Worm (Caenorhabditis elegans) whole organism, late embryonic: Measurements from ENCODE around the gene chil-14.
A peak's percentile ranks its signal among the peaks of the same experiment; 100 is the strongest.

Source experiments
- C08G9.2 ChIP-seq: sonication (generic microtip); optimal IDR thresholded peaks from 2 replicates; lab custom pipeline; 2016; ENCODE audit warnings: mild to moderate bottlenecking, missing genetic modification characterization, moderate library complexity, missing compliant biosample characterization
- C38D4.7 ChIP-seq: fragments of 200-800 bp; sonication (Bioruptor generic); optimal IDR thresholded peaks from 2 replicates; lab custom pipeline; 2018; ENCODE audit warnings: mild to moderate bottlenecking, missing genetic modification characterization, moderate library complexity, missing compliant biosample characterization
- F13H6.1 ChIP-seq: sonication (generic microtip); optimal IDR thresholded peaks from 2 replicates; lab custom pipeline; 2016; ENCODE audit warnings: missing genetic modification characterization, missing compliant biosample characterization
- Y22D7AL.16 ChIP-seq: sonication (generic microtip); optimal IDR thresholded peaks from 2 replicates; lab custom pipeline; 2016; ENCODE audit warnings: missing genetic modification characterization, missing compliant biosample characterization
- ahr-1 ChIP-seq: sonication (generic microtip); optimal IDR thresholded peaks from 2 replicates; lab custom pipeline; 2016; ENCODE audit warnings: missing genetic modification characterization, missing compliant biosample characterization
- ceh-18 ChIP-seq: sonication (generic microtip); optimal IDR thresholded peaks from 2 replicates; lab custom pipeline; 2016; ENCODE audit warnings: missing genetic modification characterization, missing compliant biosample characterization
- ceh-19 ChIP-seq: fragments of 200-800 bp; sonication (Bioruptor generic); optimal IDR thresholded peaks from 2 replicates; lab custom pipeline; 2018; ENCODE audit warnings: mild to moderate bottlenecking, missing genetic modification characterization, missing compliant biosample characterization
- ceh-2 ChIP-seq: sonication (generic microtip); optimal IDR thresholded peaks from 2 replicates; lab custom pipeline; 2016; ENCODE audit warnings: missing genotype, missing genetic modification characterization, missing compliant biosample characterization
- ceh-30 ChIP-seq: fragments of 150-350 bp; optimal IDR thresholded peaks from 2 replicates; lab custom pipeline; 2014; ENCODE audit warnings: missing biosample characterization, missing genetic modification characterization
- ceh-31 ChIP-seq: sonication (generic microtip); optimal IDR thresholded peaks from 2 replicates; lab custom pipeline; 2016; ENCODE audit warnings: missing genetic modification characterization, missing compliant biosample characterization
- ceh-48 ChIP-seq: sonication (generic microtip); optimal IDR thresholded peaks from 2 replicates; lab custom pipeline; 2016; ENCODE audit warnings: missing genetic modification characterization, inconsistent platforms, missing compliant biosample characterization
- ceh-9 ChIP-seq: sonication (generic microtip); optimal IDR thresholded peaks from 2 replicates; lab custom pipeline; 2016; ENCODE audit warnings: mild to moderate bottlenecking, missing genetic modification characterization, inconsistent platforms, missing compliant biosample characterization
- dmd-4 ChIP-seq: sonication (generic microtip); optimal IDR thresholded peaks from 2 replicates; lab custom pipeline; 2016; ENCODE audit warnings: borderline replicate concordance, missing genetic modification characterization, missing compliant biosample characterization
- dve-1 ChIP-seq: sonication (generic microtip); optimal IDR thresholded peaks from 2 replicates; lab custom pipeline; 2017; ENCODE audit warnings: antibody characterized with exemption, mild to moderate bottlenecking, missing genetic modification characterization, missing compliant biosample characterization
- ets-4 ChIP-seq: sonication (generic microtip); optimal IDR thresholded peaks from 2 replicates; lab custom pipeline; 2016; ENCODE audit warnings: missing genetic modification characterization, missing compliant biosample characterization
- fax-1 ChIP-seq: sonication (generic microtip); optimal IDR thresholded peaks from 2 replicates; lab custom pipeline; 2016; ENCODE audit warnings: missing genotype, missing genetic modification characterization, missing compliant biosample characterization
- fkh-10 ChIP-seq: fragments of 150-350 bp; optimal IDR thresholded peaks from 2 replicates; lab custom pipeline; 2014; ENCODE audit warnings: missing biosample characterization, missing genetic modification reagents, missing genetic modification characterization
- gmeb-2 ChIP-seq: sonication (generic microtip); optimal IDR thresholded peaks from 2 replicates; lab custom pipeline; 2016; ENCODE audit warnings: missing genetic modification characterization, inconsistent platforms, missing compliant biosample characterization
- hlh-13 ChIP-seq: fragments of 200-800 bp; sonication (Bioruptor generic); optimal IDR thresholded peaks from 2 replicates; lab custom pipeline; 2018; ENCODE audit warnings: mild to moderate bottlenecking, missing genetic modification characterization, missing compliant biosample characterization
- hlh-15 ChIP-seq: sonication (generic microtip); optimal IDR thresholded peaks from 2 replicates; lab custom pipeline; 2016; ENCODE audit warnings: missing genetic modification characterization, missing compliant biosample characterization
- hlh-8 ChIP-seq: sonication (generic microtip); optimal IDR thresholded peaks from 2 replicates; lab custom pipeline; 2016; ENCODE audit warnings: missing genotype, missing genetic modification characterization, missing compliant biosample characterization
- lim-6 ChIP-seq: sonication (generic microtip); optimal IDR thresholded peaks from 2 replicates; lab custom pipeline; 2016; ENCODE audit warnings: missing genetic modification characterization, missing compliant biosample characterization
- nhr-11 ChIP-seq: fragments of 150-350 bp; optimal IDR thresholded peaks from 2 replicates; lab custom pipeline; 2014; ENCODE audit warnings: missing biosample characterization, missing genetic modification characterization
- odd-2 ChIP-seq: sonication (generic microtip); optimal IDR thresholded peaks from 2 replicates; lab custom pipeline; 2017; ENCODE audit warnings: antibody characterized with exemption, mild to moderate bottlenecking, missing genetic modification characterization, missing compliant biosample characterization
- pat-9 ChIP-seq: fragments of 200-800 bp; sonication (Bioruptor generic); optimal IDR thresholded peaks from 2 replicates; lab custom pipeline; 2018; ENCODE audit warnings: mild to moderate bottlenecking, missing genetic modification characterization, moderate library complexity, missing compliant biosample characterization
- pax-1 ChIP-seq: fragments of 150-350 bp; optimal IDR thresholded peaks from 2 replicates; lab custom pipeline; 2014; ENCODE audit warnings: missing biosample characterization, missing genetic modification characterization
- pha-4 ChIP-seq: fragments of 150-350 bp; optimal IDR thresholded peaks from 2 replicates; lab custom pipeline; 2018; ENCODE audit warnings: missing biosample characterization, missing genetic modification reagents, missing genetic modification characterization
- rnt-1 ChIP-seq: sonication (generic microtip); optimal IDR thresholded peaks from 2 replicates; lab custom pipeline; 2016; ENCODE audit warnings: missing genetic modification characterization, missing compliant biosample characterization
- sox-2 ChIP-seq: fragments of 200-800 bp; sonication (Bioruptor generic); IDR thresholded peaks from 2 replicates; pipeline ENCODE4 v1.3.6; 2022; ENCODE audit warnings: missing genetic modification reagents, missing genetic modification characterization, missing compliant biosample characterization
- sox-4 ChIP-seq: sonication (generic microtip); optimal IDR thresholded peaks from 2 replicates; lab custom pipeline; 2017; ENCODE audit warnings: mild to moderate bottlenecking, missing genetic modification characterization, inconsistent platforms, missing compliant biosample characterization
- syd-9 ChIP-seq: sonication (generic microtip); optimal IDR thresholded peaks from 2 replicates; lab custom pipeline; 2016; ENCODE audit warnings: mild to moderate bottlenecking, missing genetic modification characterization, moderate library complexity, missing compliant biosample characterization
- tbx-2 ChIP-seq: sonication (generic microtip); optimal IDR thresholded peaks from 2 replicates; lab custom pipeline; 2016; ENCODE audit warnings: missing genetic modification characterization, missing compliant biosample characterization
- tbx-7 ChIP-seq: sonication (generic microtip); optimal IDR thresholded peaks from 2 replicates; lab custom pipeline; 2016; ENCODE audit warnings: missing genotype, missing genetic modification characterization, missing compliant biosample characterization
- unc-3 ChIP-seq, 2 experiments: fragments of 200-800 bp in 1 of 2; sonication (Bioruptor generic) in 1 of 2; sonication (generic microtip) in 1 of 2; conservative IDR thresholded peaks in 1 of 2; optimal IDR thresholded peaks in 1 of 2; 2 replicates each; pipeline versions ENCODE4 v1.3.6 to Lab custom; 2016 to 2022; ENCODE audit warnings: missing compliant biosample characterization in 2 of 2, missing genetic modification characterization in 2 of 2, missing genetic modification reagents in 1 of 2
- unc-42 ChIP-seq: sonication (generic microtip); optimal IDR thresholded peaks from 2 replicates; lab custom pipeline; 2016; ENCODE audit warnings: missing genotype, missing genetic modification characterization, missing compliant biosample characterization
- unc-55 ChIP-seq: sonication (generic microtip); optimal IDR thresholded peaks from 2 replicates; lab custom pipeline; 2017; ENCODE audit warnings: missing biosample characterization, missing genetic modification reagents, missing genetic modification characterization
- unc-86 ChIP-seq: sonication (generic microtip); optimal IDR thresholded peaks from 2 replicates; lab custom pipeline; 2016; ENCODE audit warnings: missing genetic modification characterization, missing compliant biosample characterization
- zip-5 ChIP-seq: sonication (generic microtip); optimal IDR thresholded peaks from 2 replicates; lab custom pipeline; 2016; ENCODE audit warnings: missing genetic modification characterization, missing compliant biosample characterization

Gene chil-14

DNA sequence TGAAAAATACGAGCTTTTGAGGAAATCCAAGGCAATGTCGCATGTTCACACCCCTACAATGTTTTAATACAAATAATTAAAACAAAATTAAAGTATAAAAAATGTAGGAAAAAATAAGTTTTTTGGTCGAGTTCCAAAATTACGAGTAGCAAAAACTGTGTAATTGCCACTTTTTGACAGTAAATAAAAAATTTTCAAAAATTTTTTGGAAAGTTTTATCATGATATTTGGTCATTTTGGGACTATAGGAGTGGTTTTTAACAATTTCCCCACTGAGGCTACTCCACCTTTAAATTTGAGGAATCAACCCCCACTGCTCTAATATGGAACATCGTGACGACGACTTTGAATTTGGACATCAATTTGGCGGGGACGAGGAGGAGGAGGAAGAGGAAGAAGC lies 12.6 kb downstream of the chil-14 start, which contains the start of gene gid-8:
gid-8 (plus strand) TSS at position 301 of the 400 bp plus-strand sequence.
- TF ChIP-seq hlh-15 (no peak), ceh-2 (no peak), ceh-30 (no peak), ahr-1 (tag; lab: Kevin White, UChicago) (no peak), tbx-7 (tag; lab: Kevin White, UChicago) (no peak), sox-2 (GFP tag; lab: Robert Waterston, UW) (no peak), gmeb-2 (tag; lab: Kevin White, UChicago) (no peak), ceh-31 (tag; lab: Kevin White, UChicago) (no peak), syd-9 (tag; lab: Kevin White, UChicago) (no peak), dve-1 (tag; lab: Kevin White, UChicago) (no peak), ets-4 (tag; lab: Kevin White, UChicago) (no peak), dmd-4 (tag; lab: Kevin White, UChicago) (no peak), pax-1 (tag; lab: Kevin White, UChicago) (no peak), F13H6.1 (tag; lab: Kevin White, UChicago) (no peak)

DNA sequence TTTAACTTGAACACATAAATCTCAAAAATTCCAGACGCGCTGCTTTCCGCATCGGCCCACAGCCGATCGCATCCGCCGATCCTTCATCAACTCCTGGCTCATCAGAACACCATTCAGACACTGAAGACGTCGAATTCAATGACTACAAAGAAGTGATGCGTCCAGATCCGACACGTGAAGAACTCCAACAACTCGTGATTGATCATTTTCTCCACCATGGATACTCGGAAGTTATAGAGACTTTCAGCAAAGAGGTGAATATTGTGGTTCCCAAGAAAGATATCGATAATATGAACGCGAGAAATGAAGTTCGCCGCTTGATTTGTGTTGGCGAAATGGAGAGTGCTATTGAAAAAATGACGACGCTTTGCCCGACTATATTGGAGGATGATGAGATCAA lies 14.0 kb downstream of the chil-14 start:
- TF ChIP-seq lim-6 (tag; lab: Kevin White, UChicago): no peak
- no peak for TF ChIP-seq ceh-48 (tag; lab: Kevin White, UChicago)

DNA sequence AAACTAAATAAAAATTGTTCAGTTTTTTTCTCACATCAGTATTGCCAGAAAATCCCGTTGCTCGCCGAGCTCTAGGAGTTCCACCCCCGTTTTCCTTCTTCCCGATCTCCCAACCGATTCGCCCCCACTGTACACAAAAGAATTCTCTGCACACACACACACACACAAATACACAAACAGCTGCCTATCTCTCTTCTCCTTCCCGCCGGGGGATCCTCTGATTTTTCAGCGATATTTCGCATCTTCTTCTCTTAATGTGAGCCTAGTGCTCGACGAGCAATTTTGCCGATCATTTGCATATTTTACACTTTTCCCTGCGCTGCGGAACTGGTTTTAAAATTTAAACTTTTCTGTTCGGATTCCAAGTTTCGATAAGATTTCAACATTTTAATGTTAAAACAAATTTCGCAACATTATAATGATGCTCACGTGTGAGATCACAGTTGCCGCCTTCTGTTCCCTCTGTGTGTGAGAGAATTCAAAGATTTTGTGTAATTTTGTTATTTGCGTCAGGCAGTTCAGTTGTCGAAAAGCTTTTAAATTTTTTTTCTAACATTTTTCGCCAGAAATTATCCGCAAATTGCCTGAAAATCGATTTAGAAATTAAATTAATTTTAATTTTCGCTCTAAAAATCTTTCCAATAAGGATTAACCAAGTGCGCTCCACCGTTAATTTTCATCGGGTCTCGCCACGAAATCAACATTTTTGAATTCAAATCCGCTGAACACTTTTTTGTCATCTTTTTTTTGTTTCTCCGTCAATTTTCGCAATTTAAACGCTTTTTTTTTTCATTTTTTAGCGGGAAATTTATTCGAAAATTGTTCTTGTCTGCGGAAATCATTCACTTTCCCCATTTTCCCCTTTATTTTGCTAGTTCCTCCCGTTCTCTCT lies 16.5 kb downstream of the chil-14 start:
- no peak for TF ChIP-seq pha-4
- TF ChIP-seq zip-5 (tag; lab: Kevin White, UChicago): no peak
- TF ChIP-seq unc-42 (tag; lab: Kevin White, UChicago): peak; percentile 64
- TF ChIP-seq ceh-19 (GFP tag; lab: Kevin White, UChicago): no peak
- TF ChIP-seq syd-9 (tag; lab: Kevin White, UChicago): peak; percentile 5
- peak; percentile 83 for TF ChIP-seq ceh-18 (tag; lab: Kevin White, UChicago)
- no peak for TF ChIP-seq unc-3 (GFP tag; conservative IDR thresholded peaks at IDR 0.05; lab: Robert Waterston, UW)
- no peak for TF ChIP-seq unc-3 (tag; optimal IDR thresholded peaks at IDR 0.05; lab: Kevin White, UChicago)
- peak; percentile 23 for TF ChIP-seq pat-9 (tag; lab: Kevin White, UChicago)
- TF ChIP-seq dve-1 (tag; lab: Kevin White, UChicago): no peak
- no peak for TF ChIP-seq sox-2 (GFP tag; lab: Robert Waterston, UW)
- no peak for TF ChIP-seq hlh-15
- no peak for TF ChIP-seq odd-2 (tag; lab: Kevin White, UChicago)
- TF ChIP-seq tbx-2: peak; percentile 20
- no peak for TF ChIP-seq fax-1 (tag; lab: Kevin White, UChicago)
- TF ChIP-seq pax-1 (tag; lab: Kevin White, UChicago): no peak
- TF ChIP-seq sox-4 (tag; lab: Kevin White, UChicago): no peak
- TF ChIP-seq rnt-1: peak; percentile 18
- no peak for TF ChIP-seq gmeb-2 (tag; lab: Kevin White, UChicago)
- TF ChIP-seq ceh-48 (tag; lab: Kevin White, UChicago): no peak
- no peak for TF ChIP-seq C38D4.7 (GFP tag; lab: Kevin White, UChicago)
- TF ChIP-seq hlh-13 (GFP tag; lab: Kevin White, UChicago): no peak
- no peak for TF ChIP-seq ceh-9

DNA sequence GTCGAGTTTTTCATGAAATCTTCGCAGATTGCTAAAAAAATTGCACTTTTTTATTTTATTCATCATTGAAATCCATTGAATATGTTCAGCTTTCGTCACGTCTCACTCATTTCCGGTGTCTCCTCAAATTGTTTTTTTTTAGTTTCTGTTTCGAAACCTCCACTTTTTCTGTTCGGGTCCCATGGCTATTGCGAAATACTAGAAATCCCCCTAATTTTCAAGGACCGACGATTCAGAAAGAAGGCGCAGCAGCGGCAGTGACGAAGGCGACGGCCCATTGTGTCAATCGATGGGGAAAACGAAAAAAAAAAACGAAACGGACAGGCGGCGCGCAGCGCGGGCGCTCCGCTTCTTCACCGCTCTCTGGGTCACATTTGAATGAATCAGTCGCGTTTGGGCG lies 17.1 kb downstream of the chil-14 start:
- no peak for TF ChIP-seq fkh-10 (GFP tag; lab: Kevin White, UChicago)

DNA sequence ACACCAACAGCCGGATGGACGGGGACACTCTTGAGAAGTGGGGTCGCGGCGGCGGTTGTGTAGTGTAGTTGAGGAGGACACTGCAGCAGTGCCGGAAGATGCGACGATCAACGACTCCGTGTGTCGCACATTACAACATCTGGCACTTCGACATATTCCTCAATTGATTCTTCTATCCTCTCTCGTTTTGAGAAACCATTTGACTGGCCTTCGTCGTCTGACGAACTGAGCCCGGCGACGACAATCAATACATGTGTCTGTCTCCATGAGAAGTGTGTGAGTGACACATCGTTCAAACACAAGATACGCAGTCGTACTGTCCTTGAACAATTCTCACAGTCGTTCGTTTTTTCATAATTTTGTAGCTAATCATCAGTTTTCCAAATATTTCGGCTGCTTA lies 17.7 kb downstream of the chil-14 start:
- no peak for TF ChIP-seq fax-1 (tag; lab: Kevin White, UChicago)
- no peak for TF ChIP-seq unc-86
- no peak for TF ChIP-seq nhr-11 (tag; lab: Kevin White, UChicago)
- no peak for TF ChIP-seq Y22D7AL.16 (tag; lab: Kevin White, UChicago)
- peak; percentile 18 for TF ChIP-seq hlh-8 (tag; lab: Kevin White, UChicago)
- peak; percentile 2 for TF ChIP-seq ceh-48 (tag; lab: Kevin White, UChicago)
- TF ChIP-seq unc-55 (GFP tag; lab: Kevin White, UChicago): peak; percentile 23
- no peak for TF ChIP-seq unc-3 (GFP tag; conservative IDR thresholded peaks at IDR 0.05; lab: Robert Waterston, UW)
- no peak for TF ChIP-seq unc-3 (tag; optimal IDR thresholded peaks at IDR 0.05; lab: Kevin White, UChicago)
- no peak for TF ChIP-seq dmd-4 (tag; lab: Kevin White, UChicago)
- no peak for TF ChIP-seq C08G9.2 (tag; lab: Kevin White, UChicago)
- TF ChIP-seq, all 69 proteins: peak for 3
